Fruit fly (Drosophila melanogaster) whole organism: ENCODE measurements around the gene gNacalpha.

Experiments
- Dll ChIP-seq: fragments of >200 bp; optimal IDR thresholded peaks from 2 replicates; lab custom pipeline; 2017
- EcR ChIP-seq, 2 experiments: fragments of >200 bp; optimal IDR thresholded peaks; 2 replicates each; lab custom pipeline; 2017; ENCODE audit warnings: missing biosample characterization in 2 of 2, missing genetic modification characterization in 2 of 2, missing genetic modification reagents in 2 of 2
- pan ChIP-seq: fragments of >200 bp; optimal IDR thresholded peaks from 2 replicates; lab custom pipeline; 2017
- psq ChIP-seq: fragments of >200 bp; optimal IDR thresholded peaks from 2 replicates; lab custom pipeline; 2017
- usp ChIP-seq: fragments of >200 bp; optimal IDR thresholded peaks from 2 replicates; lab custom pipeline; 2017; ENCODE audit warnings: missing biosample characterization, missing genetic modification characterization, mixed read lengths

DNA sequence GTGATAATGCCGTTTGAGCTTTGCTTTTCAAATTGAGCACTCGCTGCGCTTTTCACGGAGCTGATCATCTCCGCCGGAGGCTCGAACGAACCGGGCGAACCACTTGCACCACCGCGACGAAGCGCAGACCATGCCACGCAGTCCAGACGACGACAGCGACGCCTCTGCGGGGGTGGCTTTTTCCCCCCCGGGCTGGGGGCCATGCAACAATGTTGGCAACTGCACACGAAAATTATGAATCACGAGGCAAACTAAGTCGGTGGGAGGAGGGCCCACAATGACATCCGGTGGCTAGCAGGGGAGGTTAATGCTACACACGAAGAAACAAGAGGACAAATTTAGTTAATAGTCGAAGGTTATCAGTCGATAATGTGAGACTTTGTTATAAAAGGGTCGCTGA is 19.6 kb downstream of the gNacalpha start:
- TF ChIP-seq psq (lab: Kevin White, UChicago) (no peak), Dll (lab: Kevin White, UChicago) (no peak), usp (GFP tag; lab: Kevin White, UChicago) (no peak), EcR (GFP tag; optimal IDR thresholded peaks at IDR 0.05; lab: Kevin White, UChicago) (no peak), pan (lab: Kevin White, UChicago) (no peak)
